Fruit fly (Drosophila melanogaster) whole organism, wandering third instar larva: ENCODE results near the gene Ibf2.

Experiments
- HLH106 ChIP-seq: fragments of 200-800 bp; optimal IDR thresholded peaks from 3 replicates; lab custom pipeline; 2019; ENCODE audit warnings: missing biosample characterization, mild to moderate bottlenecking, missing genetic modification characterization, moderate library complexity
- Jra ChIP-seq: sonication (Bioruptor generic); optimal IDR thresholded peaks from 2 replicates; lab custom pipeline; 2016; ENCODE audit warnings: missing biosample characterization, missing genetic modification characterization
- brk ChIP-seq: fragments of 200-800 bp; sonication (Bioruptor generic); optimal IDR thresholded peaks from 2 replicates; lab custom pipeline; 2016; ENCODE audit warnings: missing biosample characterization, mild to moderate bottlenecking, missing genetic modification characterization
- dl ChIP-seq, 2 experiments: fragments of 175-275, 200-275 bp in 1 of 2; fragments of 200-275 bp in 1 of 2; sonication (Bioruptor generic); optimal IDR thresholded peaks; lab custom pipeline; 2018; ENCODE audit warnings: mild to moderate bottlenecking in 2 of 2, missing biosample characterization in 2 of 2, missing genetic modification characterization in 2 of 2, moderate library complexity in 2 of 2; ENCODE audit not compliant: partially characterized antibody in 2 of 2, insufficient read depth in 1 of 2
- h ChIP-seq: fragments of 200-800 bp; sonication (Bioruptor generic); optimal IDR thresholded peaks from 3 replicates; lab custom pipeline; 2016; ENCODE audit warnings: missing biosample characterization, mild to moderate bottlenecking, missing genetic modification characterization
- pan ChIP-seq: fragments of >200 bp; optimal IDR thresholded peaks from 2 replicates; lab custom pipeline; 2017
- woc ChIP-seq: sonication (Bioruptor generic); optimal IDR thresholded peaks from 2 replicates; lab custom pipeline; 2016; ENCODE audit warnings: missing biosample characterization, mild to moderate bottlenecking, missing genetic modification characterization

dm6 chr3R:9213029-9213428 is 45.3 kb downstream of the Ibf2 start:
- TF ChIP-seq h (GFP tag; lab: Kevin White, UChicago) (peak; percentile 4), Jra (GFP tag; lab: Kevin White, UChicago) (no peak), brk (no peak), pan (no peak), HLH106 (tag; lab: Kevin White, UChicago) (no peak), dl (GFP tag; optimal IDR thresholded peaks at IDR 0.05; lab: Kevin White, UChicago; ENCODE audit: insufficient read depth in 1 of 2, partially characterized antibody in 2 of 2) (no peak), woc (no peak)
